Worm (Caenorhabditis elegans): Measurements from ENCODE around the gene F32D8.2.

DNA sequence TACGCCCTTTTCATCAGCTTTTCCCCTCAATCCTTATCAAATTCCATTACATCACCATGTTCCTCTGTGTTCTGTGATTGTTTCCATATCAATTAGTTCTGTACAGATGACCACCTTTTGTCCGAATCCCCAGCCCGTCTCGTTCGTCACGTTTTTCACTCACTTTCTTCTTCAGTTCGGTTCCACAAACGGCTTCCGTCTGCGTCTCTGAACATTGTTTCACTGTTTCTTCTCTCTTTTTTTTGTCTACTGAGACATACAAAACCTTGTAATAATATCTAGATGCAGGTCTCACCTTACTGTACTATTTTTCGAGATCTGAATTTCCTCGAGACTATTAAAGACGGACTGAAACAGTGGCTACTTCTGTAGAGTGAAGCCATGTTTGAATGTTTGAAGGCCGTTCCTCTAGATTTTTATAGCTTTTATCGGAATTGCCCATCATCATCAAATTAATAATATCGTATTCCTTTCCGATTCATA lies 2.9 kb downstream of the F32D8.2 start, which contains the start of gene F32D8.3:
- TF ChIP-seq nhr-12 (tag; optimal IDR thresholded peaks at IDR 0.05), result no peak
- no peak for TF ChIP-seq zag-1 (tag; optimal IDR thresholded peaks at IDR 0.05)
- TF ChIP-seq lin-15B (tag; optimal IDR thresholded peaks at IDR 0.05), result no peak
- no peak for TF ChIP-seq unc-62 (GFP tag; optimal IDR thresholded peaks at IDR 0.05)
- TF ChIP-seq fkh-10 (GFP tag; optimal IDR thresholded peaks at IDR 0.05), result no peak
- no peak for TF ChIP-seq ceh-28 (tag; optimal IDR thresholded peaks at IDR 0.05)
- no peak for TF ChIP-seq ama-1 (optimal IDR thresholded peaks at IDR 0.05)
- TF ChIP-seq skn-1 (tag; optimal IDR thresholded peaks at IDR 0.05), result no peak
- TF ChIP-seq eor-1 (tag; optimal IDR thresholded peaks at IDR 0.05), result no peak
- no peak for TF ChIP-seq nhr-77 (tag; optimal IDR thresholded peaks at IDR 0.05)
- TF ChIP-seq pqm-1 (tag; optimal IDR thresholded peaks at IDR 0.05), result no peak
